Worm (Caenorhabditis elegans) whole organism, early embryonic: ENCODE data around the gene K09C6.9.

Experiments used
- aly-1 ChIP-seq: sonication (generic microtip); optimal IDR thresholded peaks from 2 replicates; lab custom pipeline; 2016; ENCODE audit warnings: missing genetic modification characterization, missing compliant biosample characterization
- ama-1 ChIP-seq: fragments of 150-350 bp; optimal IDR thresholded peaks from 2 replicates; lab custom pipeline; 2014
- ceh-13 ChIP-seq: fragments of 200-800 bp; sonication (Bioruptor generic); optimal IDR thresholded peaks from 2 replicates; lab custom pipeline; 2018; ENCODE audit warnings: mild to moderate bottlenecking, missing genetic modification characterization, missing compliant biosample characterization
- flt-1 ChIP-seq: fragments of 200-800 bp; sonication (Bioruptor generic); IDR thresholded peaks from 2 replicates; pipeline ENCODE4 v1.3.6; 2022; ENCODE audit warnings: missing genetic modification characterization, missing compliant biosample characterization
- hnd-1 ChIP-seq: sonication (generic microtip); optimal IDR thresholded peaks from 2 replicates; lab custom pipeline; 2016; ENCODE audit warnings: missing genetic modification characterization, missing compliant biosample characterization
- scrt-1 ChIP-seq: fragments of 200-800 bp; sonication (Bioruptor generic); IDR thresholded peaks from 2 replicates; pipeline ENCODE4 v1.3.6; 2022; ENCODE audit warnings: missing genetic modification characterization, missing compliant biosample characterization
- sea-1 ChIP-seq: fragments of 200-800 bp; sonication (Bioruptor generic); conservative IDR thresholded peaks from 2 replicates; pipeline ENCODE4 v1.3.6; 2022; ENCODE audit warnings: missing genetic modification characterization, missing compliant biosample characterization
- tbx-37 ChIP-seq: fragments of 200-800 bp; sonication (Bioruptor generic); conservative IDR thresholded peaks from 2 replicates; pipeline ENCODE4 v1.3.6; 2022; ENCODE audit warnings: missing genetic modification reagents, missing genetic modification characterization, missing compliant biosample characterization

- TF ChIP-seq tbx-37 (GFP tag; lab: Robert Waterston, UW) (no peak), ama-1 (lab: Kevin White, UChicago) (no peak), sea-1 (no peak), scrt-1 (GFP tag; lab: Robert Waterston, UW) (no peak), hnd-1 (no peak), ceh-13 (GFP tag; lab: Kevin White, UChicago) (no peak), aly-1 (no peak), flt-1 (GFP tag; lab: Robert Waterston, UW) (no peak)
These were observed 21.1 kb upstream of the K09C6.9 start, which contains the start of gene T02B11.9 for ce11 chrV:875945-876344.
